Worm (Caenorhabditis elegans) whole organism, young adult: ENCODE results near the gene emb-1.
A peak's percentile ranks its signal among the peaks of the same experiment; 100 is the strongest.

ENCODE experiments used
- B0336.3 ChIP-seq: fragments of 200-800 bp; sonication (Bioruptor generic); IDR thresholded peaks from 2 replicates; pipeline ENCODE4 v1.3.6; 2022; ENCODE audit warnings: missing genetic modification characterization, missing compliant biosample characterization
- D2030.7 ChIP-seq: fragments of 200-800 bp; sonication (Bioruptor generic); IDR thresholded peaks from 2 replicates; pipeline ENCODE4 v1.3.6; 2022; ENCODE audit warnings: missing genetic modification reagents, missing genetic modification characterization, missing compliant biosample characterization
- F33H1.4 ChIP-seq: fragments of 200-800 bp; sonication (Bioruptor generic); IDR thresholded peaks from 2 replicates; pipeline ENCODE4 v1.3.6; 2022; ENCODE audit warnings: missing genetic modification reagents, missing genetic modification characterization, missing compliant biosample characterization
- F49E8.2 ChIP-seq: sonication (generic microtip); optimal IDR thresholded peaks from 3 replicates; lab custom pipeline; 2017; ENCODE audit warnings: missing genetic modification characterization, mild to moderate bottlenecking, missing compliant biosample characterization, antibody characterized with exemption, moderate library complexity; ENCODE audit not compliant: insufficient read depth
- K12H6.12 ChIP-seq: fragments of 200-800 bp; sonication (Bioruptor generic); optimal IDR thresholded peaks from 2 replicates; lab custom pipeline; 2018; ENCODE audit warnings: mild to moderate bottlenecking, missing genetic modification characterization, missing compliant biosample characterization
- T07F8.4 ChIP-seq: sonication (generic microtip); optimal IDR thresholded peaks from 2 replicates; lab custom pipeline; 2016; ENCODE audit warnings: mild to moderate bottlenecking, missing genetic modification characterization, moderate library complexity, missing compliant biosample characterization
- akir-1 ChIP-seq: fragments of 200-800 bp; sonication (Bioruptor generic); optimal IDR thresholded peaks from 2 replicates; lab custom pipeline; 2018; ENCODE audit warnings: mild to moderate bottlenecking, missing genetic modification characterization, moderate library complexity, missing compliant biosample characterization
- aptf-2 ChIP-seq: fragments of 200-800 bp; sonication (Bioruptor generic); conservative IDR thresholded peaks from 2 replicates; pipeline ENCODE4 v1.3.6; 2022; ENCODE audit warnings: missing genetic modification reagents, missing genetic modification characterization, missing compliant biosample characterization
- atf-7 ChIP-seq: sonication (generic microtip); optimal IDR thresholded peaks from 2 replicates; lab custom pipeline; 2017; ENCODE audit warnings: mild to moderate bottlenecking, missing genetic modification characterization, missing compliant biosample characterization
- attf-5 ChIP-seq: fragments of 200-800 bp; sonication (Bioruptor generic); optimal IDR thresholded peaks from 2 replicates; lab custom pipeline; 2018; ENCODE audit warnings: mild to moderate bottlenecking, missing genetic modification characterization, missing compliant biosample characterization
- ccch-3 ChIP-seq: fragments of 200-800 bp; sonication (Bioruptor generic); optimal IDR thresholded peaks from 2 replicates; lab custom pipeline; 2018; ENCODE audit warnings: mild to moderate bottlenecking, missing genetic modification characterization, missing compliant biosample characterization
- ceh-91 ChIP-seq: fragments of 200-800 bp; sonication (Bioruptor generic); IDR thresholded peaks from 2 replicates; pipeline ENCODE4 v1.3.6; 2022; ENCODE audit warnings: missing genetic modification reagents, missing genetic modification characterization, missing compliant biosample characterization
- dox-1 ChIP-seq: fragments of 200-800 bp; sonication (Bioruptor generic); IDR thresholded peaks from 2 replicates; pipeline ENCODE4 v1.3.6; 2022; ENCODE audit warnings: missing genetic modification reagents, missing genetic modification characterization, missing compliant biosample characterization
- dpl-1 ChIP-seq: fragments of 150-350 bp; optimal IDR thresholded peaks from 2 replicates; lab custom pipeline; 2014; ENCODE audit warnings: missing biosample characterization, missing genetic modification reagents, missing genetic modification characterization
- efl-1 ChIP-seq: fragments of 150-350 bp; optimal IDR thresholded peaks from 2 replicates; lab custom pipeline; 2014; ENCODE audit warnings: missing biosample characterization, missing genetic modification reagents, missing genetic modification characterization
- egrh-3 ChIP-seq: fragments of 200-800 bp; sonication (Bioruptor generic); IDR thresholded peaks from 2 replicates; pipeline ENCODE4 v1.3.6; 2022; ENCODE audit warnings: missing genetic modification reagents, missing genetic modification characterization, missing compliant biosample characterization
- ekl-4 ChIP-seq: fragments of 200-800 bp; sonication (Bioruptor generic); IDR thresholded peaks from 2 replicates; pipeline ENCODE4 v1.3.6; 2022; ENCODE audit warnings: missing genetic modification reagents, missing genetic modification characterization, missing compliant biosample characterization
- him-1 ChIP-seq: sonication (generic microtip); optimal IDR thresholded peaks from 2 replicates; lab custom pipeline; 2016; ENCODE audit warnings: missing genotype, missing genetic modification reagents, missing genetic modification characterization, missing compliant biosample characterization
- hlh-12 ChIP-seq: sonication (generic microtip); optimal IDR thresholded peaks from 2 replicates; lab custom pipeline; 2016; ENCODE audit warnings: missing genetic modification characterization, missing compliant biosample characterization
- hmg-1.2 ChIP-seq: fragments of 200-800 bp; sonication (Bioruptor generic); IDR thresholded peaks from 2 replicates; pipeline ENCODE4 v1.3.6; 2022; ENCODE audit warnings: missing genetic modification reagents, missing genetic modification characterization, missing compliant biosample characterization
- let-526 ChIP-seq: fragments of 200-800 bp; sonication (Bioruptor generic); IDR thresholded peaks from 2 replicates; pipeline ENCODE4 v1.3.6; 2022; ENCODE audit warnings: missing genetic modification reagents, missing genetic modification characterization, missing compliant biosample characterization
- lin-26 ChIP-seq: fragments of 200-800 bp; sonication (Bioruptor generic); IDR thresholded peaks from 2 replicates; pipeline ENCODE4 v1.3.6; 2022; ENCODE audit warnings: missing genetic modification reagents, missing genetic modification characterization, missing compliant biosample characterization
- lin-54 ChIP-seq: fragments of 200-800 bp; sonication (Bioruptor generic); optimal IDR thresholded peaks from 2 replicates; lab custom pipeline; 2018; ENCODE audit warnings: mild to moderate bottlenecking, missing genetic modification characterization, missing compliant biosample characterization
- lir-1 ChIP-seq: fragments of 200-800 bp; sonication (Bioruptor generic); conservative IDR thresholded peaks from 2 replicates; pipeline ENCODE4 v1.3.6; 2022; ENCODE audit warnings: missing genetic modification reagents, missing genetic modification characterization, missing compliant biosample characterization
- lsl-1 ChIP-seq: fragments of 200-800 bp; sonication (Bioruptor generic); optimal IDR thresholded peaks from 2 replicates; lab custom pipeline; 2018; ENCODE audit warnings: mild to moderate bottlenecking, missing genetic modification characterization, moderate library complexity, missing compliant biosample characterization
- madf-3 ChIP-seq: fragments of 200-800 bp; sonication (Bioruptor generic); IDR thresholded peaks from 2 replicates; pipeline ENCODE4 v1.3.6; 2022; ENCODE audit warnings: missing genetic modification reagents, missing genetic modification characterization, missing compliant biosample characterization
- madf-6 ChIP-seq: fragments of 200-800 bp; sonication (Bioruptor generic); IDR thresholded peaks from 2 replicates; pipeline ENCODE4 v1.3.6; 2022; ENCODE audit warnings: missing genetic modification reagents, missing genetic modification characterization, missing compliant biosample characterization
- madf-8 ChIP-seq: fragments of 200-800 bp; sonication (Bioruptor generic); conservative IDR thresholded peaks from 2 replicates; pipeline ENCODE4 v1.3.6; 2022; ENCODE audit warnings: missing genetic modification reagents, missing genetic modification characterization, missing compliant biosample characterization
- mcd-1 ChIP-seq: fragments of 200-800 bp; sonication (Bioruptor generic); IDR thresholded peaks from 2 replicates; pipeline ENCODE4 v1.3.6; 2022; ENCODE audit warnings: missing genetic modification reagents, missing genetic modification characterization, missing compliant biosample characterization
- mel-28 ChIP-seq: sonication (generic microtip); optimal IDR thresholded peaks from 2 replicates; lab custom pipeline; 2016; ENCODE audit warnings: borderline replicate concordance, mild to moderate bottlenecking, missing genetic modification characterization, missing compliant biosample characterization
- nfya-1 ChIP-seq: sonication (generic microtip); optimal IDR thresholded peaks from 2 replicates; lab custom pipeline; 2017; ENCODE audit warnings: antibody characterized with exemption, missing compliant biosample characterization, missing genetic modification characterization, borderline replicate concordance; ENCODE audit not compliant: insufficient read depth
- nfyb-1 ChIP-seq: fragments of 200-800 bp; sonication (Bioruptor generic); IDR thresholded peaks from 2 replicates; pipeline ENCODE4 v1.3.6; 2022; ENCODE audit warnings: missing genetic modification reagents, missing genetic modification characterization, missing compliant biosample characterization
- nhr-27 ChIP-seq: fragments of 200-800 bp; sonication (Bioruptor generic); optimal IDR thresholded peaks from 2 replicates; lab custom pipeline; 2018; ENCODE audit warnings: mild to moderate bottlenecking, missing genetic modification characterization, moderate library complexity, missing compliant biosample characterization
- pbrm-1 ChIP-seq: fragments of 200-800 bp; sonication (Bioruptor generic); IDR thresholded peaks from 2 replicates; pipeline ENCODE4 v1.3.6; 2022; ENCODE audit warnings: missing genetic modification reagents, missing genetic modification characterization, missing compliant biosample characterization
- pha-4 ChIP-seq: fragments of 150-350 bp; sonication (generic microtip); optimal IDR thresholded peaks from 2 replicates; lab custom pipeline; 2014; ENCODE audit warnings: missing biosample characterization, missing genetic modification reagents, missing genetic modification characterization
- rec-8 ChIP-seq, 2 experiments: sonication (generic microtip); optimal IDR thresholded peaks; 2 replicates each; lab custom pipeline; 2016; ENCODE audit warnings: mild to moderate bottlenecking in 2 of 2, missing genetic modification characterization in 2 of 2, missing genetic modification reagents in 2 of 2, missing genotype in 2 of 2, missing biosample characterization in 1 of 2, missing compliant biosample characterization in 1 of 2, moderate library complexity in 1 of 2
- repo-1 ChIP-seq: sonication (generic microtip); optimal IDR thresholded peaks from 2 replicates; lab custom pipeline; 2017; ENCODE audit warnings: mild to moderate bottlenecking, missing genetic modification characterization, missing compliant biosample characterization
- sdz-38 ChIP-seq: sonication (generic microtip); optimal IDR thresholded peaks from 2 replicates; lab custom pipeline; 2016; ENCODE audit warnings: missing genotype, missing genetic modification characterization, missing compliant biosample characterization
- snpc-1.3 ChIP-seq: sonication (generic microtip); optimal IDR thresholded peaks from 2 replicates; lab custom pipeline; 2017; ENCODE audit warnings: missing genetic modification characterization, mild to moderate bottlenecking, missing compliant biosample characterization, antibody characterized with exemption, moderate library complexity, missing genotype, missing genetic modification reagents; ENCODE audit not compliant: insufficient read depth
- tlf-1 ChIP-seq: fragments of 200-800 bp; sonication (Bioruptor generic); optimal IDR thresholded peaks from 2 replicates; lab custom pipeline; 2018; ENCODE audit warnings: mild to moderate bottlenecking, missing genetic modification characterization, missing compliant biosample characterization
- unc-62 ChIP-seq: fragments of 150-350 bp; optimal IDR thresholded peaks from 2 replicates; lab custom pipeline; 2014; ENCODE audit warnings: missing biosample characterization, missing genetic modification reagents, missing genetic modification characterization
- xnd-1 ChIP-seq: sonication (generic microtip); optimal IDR thresholded peaks from 2 replicates; lab custom pipeline; 2016; ENCODE audit warnings: missing genotype, missing genetic modification reagents, missing genetic modification characterization, missing compliant biosample characterization
- zfh-2 ChIP-seq: fragments of 200-800 bp; sonication (Bioruptor generic); conservative IDR thresholded peaks from 2 replicates; pipeline ENCODE4 v1.3.6; 2022; ENCODE audit warnings: missing genetic modification reagents, missing genetic modification characterization, missing compliant biosample characterization
- ztf-18 ChIP-seq: sonication (generic microtip); optimal IDR thresholded peaks from 2 replicates; lab custom pipeline; 2016; ENCODE audit warnings: missing genotype, mild to moderate bottlenecking, missing genetic modification characterization, missing compliant biosample characterization
- ztf-6 ChIP-seq: fragments of 200-800 bp; sonication (Bioruptor generic); IDR thresholded peaks from 2 replicates; pipeline ENCODE4 v1.3.6; 2022; ENCODE audit warnings: missing genetic modification reagents, missing genetic modification characterization, missing compliant biosample characterization

Gene emb-1

ce11 chrIII:5181217-5181616 is 8.0 kb downstream of the emb-1 start:
- TF ChIP-seq dpl-1 (GFP tag; lab: Kevin White, UChicago) (peak; percentile 12), madf-3 (GFP tag; lab: Robert Waterston, UW) (no peak), dox-1 (GFP tag; lab: Robert Waterston, UW) (peak; percentile 66), ceh-91 (GFP tag; lab: Robert Waterston, UW) (peak; percentile 67), madf-6 (GFP tag; lab: Robert Waterston, UW) (peak; percentile 86), xnd-1 (tag; lab: Kevin White, UChicago) (peak; percentile 64), lsl-1 (peak; percentile 67), pbrm-1 (no peak), efl-1 (peak; percentile 86), tlf-1 (peak; percentile 52), F49E8.2 (tag; lab: Kevin White, UChicago) (no peak), aptf-2 (GFP tag; lab: Robert Waterston, UW) (0 out of 2 replicates have a peak, but pooled peaks have one; percentile 45), lin-26 (0 out of 2 replicates have a peak, but pooled peaks have one; percentile 47), nfyb-1 (GFP tag; lab: Robert Waterston, UW) (no peak), madf-8 (peak; percentile 68), F33H1.4 (GFP tag; lab: Robert Waterston, UW) (peak; percentile 26; the same call in 1 of the 2 replicates), ccch-3 (no peak), ekl-4 (peak; percentile 54; the same call in 1 of the 2 replicates), let-526 (GFP tag; lab: Robert Waterston, UW) (no peak), mel-28 (tag; lab: Kevin White, UChicago) (no peak), D2030.7 (GFP tag; lab: Robert Waterston, UW) (peak; percentile 67), him-1 (tag; lab: Kevin White, UChicago) (peak; percentile 17), rec-8 (tag; optimal IDR thresholded peaks at IDR 0.05; lab: Kevin White, UChicago) (no peak), lin-54 (peak; percentile 45), mcd-1 (GFP tag; lab: Robert Waterston, UW) (peak; percentile 47; the same call in 1 of the 2 replicates)

- TF ChIP-seq K12H6.12 (tag; lab: Kevin White, UChicago) (no peak), lsl-1 (no peak), hmg-1.2 (GFP tag; lab: Robert Waterston, UW) (peak; percentile 74; the same call in 1 of the 2 replicates), snpc-1.3 (tag; lab: Kevin White, UChicago) (no peak)
Measured at ce11 chrIII:5181641-5182040, 8.4 kb downstream of the emb-1 start.

- TF ChIP-seq nhr-27 (tag; lab: Kevin White, UChicago) (no peak), pha-4 (no peak), T07F8.4 (tag; lab: Kevin White, UChicago) (no peak)
Measured at ce11 chrIII:5183372-5183771, 10.1 kb downstream of the emb-1 start.

ce11 chrIII:5185620-5186019 is 12.4 kb downstream of the emb-1 start, which contains the start of gene pup-2:
pup-2 (plus strand) TSS chrIII:5185920.
- TF ChIP-seq ztf-6 (GFP tag; lab: Robert Waterston, UW) (no peak), nfya-1 (tag; lab: Kevin White, UChicago) (no peak), akir-1 (no peak), repo-1 (tag; lab: Kevin White, UChicago) (no peak), ccch-3 (no peak), atf-7 (tag; lab: Kevin White, UChicago) (no peak), lir-1 (GFP tag; lab: Robert Waterston, UW) (no peak), attf-5 (no peak), sdz-38 (tag; lab: Kevin White, UChicago) (no peak), zfh-2 (GFP tag; lab: Robert Waterston, UW) (no peak), hlh-12 (tag; lab: Kevin White, UChicago) (no peak), B0336.3 (GFP tag; lab: Robert Waterston, UW) (no peak), egrh-3 (no peak), him-1 (tag; lab: Kevin White, UChicago) (no peak), lin-54 (no peak), unc-62 (GFP tag; lab: Kevin White, UChicago) (no peak), ztf-18 (tag; lab: Kevin White, UChicago) (no peak)
